Fruit fly (Drosophila melanogaster) whole organism, adult: Measurements from ENCODE around the gene Aplip1.
"Not testable (repeated sequence)": the region's sequence is repeated elsewhere in the genome, so short reads cannot be mapped to it uniquely, and the experiment has no call there.

Source experiments
- CG14711 ChIP-seq: fragments of 200-800 bp; sonication (Bioruptor generic); optimal IDR thresholded peaks from 2 replicates; lab custom pipeline; 2018; ENCODE audit warnings: missing biosample characterization, mild to moderate bottlenecking, missing genetic modification characterization, moderate library complexity
- CG1620 ChIP-seq: fragments of 200-800 bp; sonication (Bioruptor generic); optimal IDR thresholded peaks from 2 replicates; lab custom pipeline; 2016; ENCODE audit warnings: missing biosample characterization, missing genetic modification characterization
- CG5204 ChIP-seq: fragments of 200-800 bp; sonication (Bioruptor generic); optimal IDR thresholded peaks from 2 replicates; lab custom pipeline; 2016; ENCODE audit warnings: missing biosample characterization, missing genetic modification characterization
- Crg-1 ChIP-seq: fragments of 200-800 bp; sonication (Bioruptor generic); optimal IDR thresholded peaks from 2 replicates; lab custom pipeline; 2016; ENCODE audit warnings: missing biosample characterization, missing genetic modification characterization
- cnc ChIP-seq, 2 experiments: fragments of >200 bp; optimal IDR thresholded peaks; 2 replicates each; lab custom pipeline; 2017
- kay ChIP-seq: fragments of 200-800 bp; sonication (Bioruptor generic); peaks from one replicate; lab custom pipeline; 2016; ENCODE audit warnings: missing biosample characterization, missing genetic modification characterization, borderline replicate concordance
- ovo ChIP-seq: fragments of 200-800 bp; sonication (Bioruptor generic); optimal IDR thresholded peaks from 2 replicates; lab custom pipeline; 2016; ENCODE audit warnings: missing biosample characterization, missing genetic modification characterization

dm6 chr3L:1245810-1246209 is 49.7 kb downstream of the Aplip1 start, which contains the start of gene Klp61F:
- not testable (repeated sequence) for TF ChIP-seq CG1620 (GFP tag; lab: Kevin White, UChicago); CG14711 (tag; lab: Kevin White, UChicago); kay (GFP tag; lab: Kevin White, UChicago); CG5204 (GFP tag; lab: Kevin White, UChicago); cnc (optimal IDR thresholded peaks at IDR 0.05; lab: Kevin White, UChicago); ovo; Crg-1 (GFP tag; lab: Kevin White, UChicago)
